Worm (Caenorhabditis elegans) whole organism, young adult: Measurements from ENCODE around the gene C25D7.15.

Source experiments
- F10E7.11 ChIP-seq: sonication (generic microtip); optimal IDR thresholded peaks from 2 replicates; lab custom pipeline; 2017; ENCODE audit warnings: mild to moderate bottlenecking, missing genetic modification characterization, moderate library complexity, missing compliant biosample characterization
- F22D6.2 ChIP-seq: sonication (generic microtip); optimal IDR thresholded peaks from 2 replicates; lab custom pipeline; 2016; ENCODE audit warnings: mild to moderate bottlenecking, missing genetic modification characterization, missing compliant biosample characterization
- F23B12.7 ChIP-seq: sonication (generic microtip); optimal IDR thresholded peaks from 2 replicates; lab custom pipeline; 2017; ENCODE audit warnings: missing genetic modification characterization, mild to moderate bottlenecking, missing compliant biosample characterization, antibody characterized with exemption, moderate library complexity; ENCODE audit not compliant: insufficient read depth
- F33H1.4 ChIP-seq: fragments of 200-800 bp; sonication (Bioruptor generic); IDR thresholded peaks from 2 replicates; pipeline ENCODE4 v1.3.6; 2022; ENCODE audit warnings: missing genetic modification reagents, missing genetic modification characterization, missing compliant biosample characterization
- F55B11.4 ChIP-seq: sonication (generic microtip); optimal IDR thresholded peaks from 2 replicates; lab custom pipeline; 2016; ENCODE audit warnings: missing compliant biosample characterization, missing genetic modification characterization, borderline replicate concordance; ENCODE audit not compliant: insufficient read depth
- K12H6.12 ChIP-seq: fragments of 200-800 bp; sonication (Bioruptor generic); optimal IDR thresholded peaks from 2 replicates; lab custom pipeline; 2018; ENCODE audit warnings: mild to moderate bottlenecking, missing genetic modification characterization, missing compliant biosample characterization
- aptf-2 ChIP-seq: fragments of 200-800 bp; sonication (Bioruptor generic); conservative IDR thresholded peaks from 2 replicates; pipeline ENCODE4 v1.3.6; 2022; ENCODE audit warnings: missing genetic modification reagents, missing genetic modification characterization, missing compliant biosample characterization
- aptf-3 ChIP-seq: fragments of 200-800 bp; sonication (Bioruptor generic); IDR thresholded peaks from 2 replicates; pipeline ENCODE4 v1.3.6; 2022; ENCODE audit warnings: missing genetic modification characterization, missing compliant biosample characterization
- bed-1 ChIP-seq: fragments of 200-800 bp; sonication (Bioruptor generic); IDR thresholded peaks from 2 replicates; pipeline ENCODE4 v1.3.6; 2022; ENCODE audit warnings: missing genetic modification reagents, missing genetic modification characterization, missing compliant biosample characterization
- bed-2 ChIP-seq: fragments of 200-800 bp; sonication (Bioruptor generic); IDR thresholded peaks from 2 replicates; pipeline ENCODE4 v1.3.6; 2022; ENCODE audit warnings: missing genetic modification reagents, missing genetic modification characterization, missing compliant biosample characterization
- ccch-3 ChIP-seq: fragments of 200-800 bp; sonication (Bioruptor generic); optimal IDR thresholded peaks from 2 replicates; lab custom pipeline; 2018; ENCODE audit warnings: mild to moderate bottlenecking, missing genetic modification characterization, missing compliant biosample characterization
- ceh-100 ChIP-seq: fragments of 200-800 bp; sonication (Bioruptor generic); IDR thresholded peaks from 2 replicates; pipeline ENCODE4 v1.3.6; 2022; ENCODE audit warnings: missing genetic modification reagents, missing genetic modification characterization, missing compliant biosample characterization
- ceh-27 ChIP-seq: fragments of 200-800 bp; sonication (Bioruptor generic); optimal IDR thresholded peaks from 2 replicates; lab custom pipeline; 2018; ENCODE audit warnings: mild to moderate bottlenecking, missing genetic modification characterization, moderate library complexity, missing compliant biosample characterization
- chd-7 ChIP-seq: sonication (generic microtip); optimal IDR thresholded peaks from 2 replicates; lab custom pipeline; 2016; ENCODE audit warnings: mild to moderate bottlenecking, missing genetic modification characterization, moderate library complexity, missing compliant biosample characterization
- dox-1 ChIP-seq: fragments of 200-800 bp; sonication (Bioruptor generic); IDR thresholded peaks from 2 replicates; pipeline ENCODE4 v1.3.6; 2022; ENCODE audit warnings: missing genetic modification reagents, missing genetic modification characterization, missing compliant biosample characterization
- egl-18 ChIP-seq: fragments of 200-800 bp; sonication (Bioruptor generic); IDR thresholded peaks from 2 replicates; pipeline ENCODE4 v1.3.6; 2022; ENCODE audit warnings: missing genetic modification reagents, missing genetic modification characterization, missing compliant biosample characterization
- ets-4 ChIP-seq: fragments of 200-800 bp; sonication (Bioruptor generic); optimal IDR thresholded peaks from 2 replicates; lab custom pipeline; 2018; ENCODE audit warnings: mild to moderate bottlenecking, missing genetic modification characterization, missing compliant biosample characterization
- fkh-3 ChIP-seq: sonication (generic microtip); optimal IDR thresholded peaks from 2 replicates; lab custom pipeline; 2016; ENCODE audit warnings: mild to moderate bottlenecking, missing genetic modification characterization, missing compliant biosample characterization
- gei-17 ChIP-seq: fragments of 200-800 bp; sonication (Bioruptor generic); optimal IDR thresholded peaks from 2 replicates; lab custom pipeline; 2018; ENCODE audit warnings: mild to moderate bottlenecking, missing genetic modification characterization, missing compliant biosample characterization
- him-1 ChIP-seq: sonication (generic microtip); optimal IDR thresholded peaks from 2 replicates; lab custom pipeline; 2016; ENCODE audit warnings: missing genotype, missing genetic modification reagents, missing genetic modification characterization, missing compliant biosample characterization
- hmg-1.2 ChIP-seq: fragments of 200-800 bp; sonication (Bioruptor generic); IDR thresholded peaks from 2 replicates; pipeline ENCODE4 v1.3.6; 2022; ENCODE audit warnings: missing genetic modification reagents, missing genetic modification characterization, missing compliant biosample characterization
- lag-1 ChIP-seq: fragments of 200-800 bp; sonication (Bioruptor generic); IDR thresholded peaks from 2 replicates; pipeline ENCODE4 v1.3.6; 2022; ENCODE audit warnings: missing genetic modification reagents, missing genetic modification characterization, missing compliant biosample characterization
- let-607 ChIP-seq, 2 experiments: fragments of 200-800 bp in 1 of 2; sonication (Bioruptor generic) in 1 of 2; sonication (generic microtip) in 1 of 2; optimal IDR thresholded peaks; 2 replicates each; lab custom pipeline; 2016 to 2018; ENCODE audit warnings: mild to moderate bottlenecking in 2 of 2, missing compliant biosample characterization in 2 of 2, missing genetic modification characterization in 2 of 2, moderate library complexity in 2 of 2, missing genotype in 1 of 2
- lsl-1 ChIP-seq: fragments of 200-800 bp; sonication (Bioruptor generic); optimal IDR thresholded peaks from 2 replicates; lab custom pipeline; 2018; ENCODE audit warnings: mild to moderate bottlenecking, missing genetic modification characterization, moderate library complexity, missing compliant biosample characterization
- madf-6 ChIP-seq: fragments of 200-800 bp; sonication (Bioruptor generic); IDR thresholded peaks from 2 replicates; pipeline ENCODE4 v1.3.6; 2022; ENCODE audit warnings: missing genetic modification reagents, missing genetic modification characterization, missing compliant biosample characterization
- madf-8 ChIP-seq: fragments of 200-800 bp; sonication (Bioruptor generic); conservative IDR thresholded peaks from 2 replicates; pipeline ENCODE4 v1.3.6; 2022; ENCODE audit warnings: missing genetic modification reagents, missing genetic modification characterization, missing compliant biosample characterization
- mcd-1 ChIP-seq: fragments of 200-800 bp; sonication (Bioruptor generic); IDR thresholded peaks from 2 replicates; pipeline ENCODE4 v1.3.6; 2022; ENCODE audit warnings: missing genetic modification reagents, missing genetic modification characterization, missing compliant biosample characterization
- nhr-120 ChIP-seq: fragments of 200-800 bp; sonication (Bioruptor generic); IDR thresholded peaks from 2 replicates; pipeline ENCODE4 v1.3.6; 2022; ENCODE audit warnings: missing genetic modification characterization, missing compliant biosample characterization
- nhr-179 ChIP-seq: sonication (generic microtip); optimal IDR thresholded peaks from 2 replicates; lab custom pipeline; 2016; ENCODE audit warnings: mild to moderate bottlenecking, missing genetic modification characterization, missing compliant biosample characterization
- nhr-27 ChIP-seq: fragments of 200-800 bp; sonication (Bioruptor generic); optimal IDR thresholded peaks from 2 replicates; lab custom pipeline; 2018; ENCODE audit warnings: mild to moderate bottlenecking, missing genetic modification characterization, moderate library complexity, missing compliant biosample characterization
- nhr-90 ChIP-seq: sonication (generic microtip); optimal IDR thresholded peaks from 2 replicates; lab custom pipeline; 2016; ENCODE audit warnings: missing genotype, mild to moderate bottlenecking, missing genetic modification characterization, missing compliant biosample characterization
- rec-8 ChIP-seq, 2 experiments: sonication (generic microtip); optimal IDR thresholded peaks; 2 replicates each; lab custom pipeline; 2016; ENCODE audit warnings: mild to moderate bottlenecking in 2 of 2, missing genetic modification characterization in 2 of 2, missing genetic modification reagents in 2 of 2, missing genotype in 2 of 2, missing biosample characterization in 1 of 2, missing compliant biosample characterization in 1 of 2, moderate library complexity in 1 of 2
- sea-2 ChIP-seq: fragments of 200-800 bp; sonication (Bioruptor generic); IDR thresholded peaks from 2 replicates; pipeline ENCODE4 v1.3.6; 2022; ENCODE audit warnings: missing genetic modification characterization, missing compliant biosample characterization
- snpc-3.4 ChIP-seq: sonication (generic microtip); optimal IDR thresholded peaks from 2 replicates; lab custom pipeline; 2017; ENCODE audit warnings: missing genetic modification characterization, mild to moderate bottlenecking, missing compliant biosample characterization, antibody characterized with exemption, moderate library complexity, missing genotype, missing genetic modification reagents
- snpc-4 ChIP-seq, 5 experiments: fragments of 150-350 bp in 1 of 5; sonication (generic microtip) in 4 of 5; optimal IDR thresholded peaks; 2 replicates each; lab custom pipeline; 2014 to 2018; ENCODE audit warnings: missing genetic modification characterization in 5 of 5, missing biosample characterization in 3 of 5, antibody characterized with exemption in 2 of 5, mild to moderate bottlenecking in 2 of 5, missing compliant biosample characterization in 2 of 5, missing genotype in 2 of 5, moderate library complexity in 2 of 5, missing genetic modification reagents in 1 of 5
- zfh-2 ChIP-seq: fragments of 200-800 bp; sonication (Bioruptor generic); conservative IDR thresholded peaks from 2 replicates; pipeline ENCODE4 v1.3.6; 2022; ENCODE audit warnings: missing genetic modification reagents, missing genetic modification characterization, missing compliant biosample characterization
- ztf-3 ChIP-seq: fragments of 200-800 bp; sonication (Bioruptor generic); optimal IDR thresholded peaks from 2 replicates; lab custom pipeline; 2018; ENCODE audit warnings: mild to moderate bottlenecking, missing genetic modification characterization, missing compliant biosample characterization

Gene C25D7.15

DNA sequence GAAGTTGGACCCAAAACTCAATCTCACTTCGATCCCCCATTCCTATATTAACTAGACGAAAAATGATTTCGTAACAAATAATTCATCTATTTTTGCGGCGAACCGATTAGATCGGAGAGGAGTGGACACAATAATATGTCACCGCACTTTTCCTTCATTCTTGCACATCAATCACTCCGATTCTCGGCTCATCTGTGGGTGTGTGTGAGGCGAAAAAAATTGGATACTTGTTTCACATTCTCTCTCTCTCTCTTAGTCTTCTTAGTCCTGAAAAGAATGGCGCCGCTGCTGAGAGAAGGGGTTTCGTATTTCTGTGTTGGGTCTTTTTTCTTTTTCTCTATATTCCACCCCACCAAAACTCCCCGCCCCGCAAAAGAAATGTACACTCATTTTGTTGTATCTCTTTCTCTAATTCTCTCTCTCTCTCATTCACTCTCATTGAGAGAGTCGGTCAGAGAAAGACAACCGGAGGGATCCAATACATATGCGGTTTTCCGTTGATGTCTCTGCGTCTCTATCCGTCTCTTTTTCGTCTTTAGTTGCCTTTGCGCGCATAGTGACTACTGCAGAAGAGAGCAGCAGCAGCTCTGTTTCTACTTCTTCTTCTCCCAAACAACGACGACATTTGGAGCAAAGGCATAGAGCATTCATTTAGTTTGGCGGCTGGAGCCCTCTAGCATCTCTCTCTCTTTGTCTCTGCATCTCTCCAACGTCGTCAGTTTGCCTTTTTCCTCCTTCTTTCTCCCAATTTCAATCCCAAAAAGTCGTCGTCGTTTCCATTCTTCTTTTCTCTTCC, 11.6 kb downstream of the C25D7.15 start, which contains the start of gene unc-76 (continued):
- TF ChIP-seq nhr-179 (tag; lab: Kevin White, UChicago) = no peak
- TF ChIP-seq lsl-1 (GFP tag; lab: Kevin White, UChicago) = no peak
- TF ChIP-seq nhr-27 (tag; lab: Kevin White, UChicago) = no peak
- no peak for TF ChIP-seq egl-18 (GFP tag; lab: Robert Waterston, UW)
- no peak for TF ChIP-seq aptf-2
- no peak for TF ChIP-seq F10E7.11
- TF ChIP-seq zfh-2 (GFP tag; lab: Robert Waterston, UW) = peak; percentile 53; the same call in 1 of the 2 replicates
- TF ChIP-seq madf-8 (GFP tag; lab: Robert Waterston, UW) = no peak
- no peak for TF ChIP-seq F33H1.4 (GFP tag; lab: Robert Waterston, UW)
- no peak for TF ChIP-seq lag-1 (GFP tag; lab: Robert Waterston, UW)

DNA sequence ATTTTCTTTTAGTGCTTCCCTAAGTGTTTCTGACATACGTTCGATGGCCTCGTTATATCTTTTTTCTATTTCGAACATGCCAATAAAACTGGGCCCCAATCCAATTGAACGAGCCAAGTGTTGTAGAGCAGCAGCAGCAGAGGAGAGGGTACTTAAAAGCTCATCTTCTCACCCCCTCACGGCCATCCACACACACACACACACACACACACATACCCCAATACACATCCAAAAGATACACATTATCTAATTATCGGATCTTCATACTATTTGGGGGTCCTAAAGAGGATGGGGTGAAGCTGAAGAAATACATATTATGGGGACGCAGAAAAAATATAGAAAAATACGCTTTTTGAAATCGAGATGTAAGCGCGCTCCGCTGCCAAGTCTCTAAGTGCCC, 13.1 kb downstream of the C25D7.15 start:
- TF ChIP-seq ceh-27 (GFP tag; lab: Kevin White, UChicago) (peak; percentile 69), nhr-120 (GFP tag; lab: Robert Waterston, UW) (no peak)

DNA sequence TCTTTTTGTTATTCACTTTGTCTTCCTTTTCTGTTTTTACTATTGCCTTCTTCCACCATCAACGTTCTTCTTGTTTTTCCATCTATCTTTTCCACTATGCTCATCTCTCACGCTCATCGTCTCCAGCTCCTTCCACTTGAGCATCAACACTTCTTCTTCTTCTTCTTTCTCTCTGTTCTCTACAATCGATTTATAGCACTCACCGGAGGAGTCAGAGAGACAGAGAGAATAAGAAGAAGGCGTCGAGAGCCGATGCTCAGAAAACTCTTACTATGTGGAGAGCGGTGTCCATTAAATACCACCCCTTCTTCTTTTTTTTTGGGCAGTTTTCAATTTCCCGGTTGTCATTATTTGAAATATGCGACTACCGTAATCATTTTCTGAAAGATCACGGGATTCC, 15.3 kb downstream of the C25D7.15 start:
- no peak for TF ChIP-seq ccch-3 (GFP tag; lab: Kevin White, UChicago)
- TF ChIP-seq K12H6.12 = peak; percentile 7
- TF ChIP-seq sea-2 = no peak
- TF ChIP-seq ets-4 = no peak
- TF ChIP-seq hmg-1.2 (GFP tag; lab: Robert Waterston, UW) = peak; percentile 27; the same call in 1 of the 2 replicates
- peak; percentile 55 for TF ChIP-seq ceh-27 (GFP tag; lab: Kevin White, UChicago)
- TF ChIP-seq aptf-3 (GFP tag; lab: Robert Waterston, UW) = no peak

DNA sequence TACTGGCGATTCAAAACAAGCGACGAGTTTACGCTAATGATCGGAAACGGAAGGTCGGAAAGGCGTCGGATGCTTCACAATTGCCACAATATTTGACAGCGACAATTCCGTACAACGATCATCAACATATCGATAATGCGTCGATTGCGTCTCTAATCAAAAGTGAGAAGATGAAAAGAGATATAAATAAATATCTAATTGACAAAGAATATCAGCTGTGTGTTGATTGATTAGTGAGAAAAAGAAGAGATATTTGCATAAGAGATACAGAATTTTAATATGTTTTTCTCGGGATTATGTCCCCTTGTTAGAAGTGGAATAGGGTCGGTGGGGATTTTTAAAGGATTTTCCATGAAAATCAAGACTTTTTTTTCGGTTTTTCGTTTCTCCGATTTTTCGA, 19.0 kb downstream of the C25D7.15 start:
- TF ChIP-seq let-607 (tag; optimal IDR thresholded peaks at IDR 0.05; lab: Kevin White, UChicago) (no peak), F55B11.4 (tag; lab: Kevin White, UChicago) (no peak), ets-4 (no peak), ceh-100 (GFP tag; lab: Robert Waterston, UW) (no peak), gei-17 (GFP tag; lab: Kevin White, UChicago) (no peak), mcd-1 (GFP tag; lab: Robert Waterston, UW) (no peak), bed-1 (GFP tag; lab: Robert Waterston, UW) (no peak), nhr-90 (tag; lab: Kevin White, UChicago) (no peak), fkh-3 (tag; lab: Kevin White, UChicago) (no peak), him-1 (tag; lab: Kevin White, UChicago) (no peak), chd-7 (no peak), ztf-3 (no peak), zfh-2 (GFP tag; lab: Robert Waterston, UW) (no peak)
- TF ChIP-seq, all 124 proteins: peak for 0

DNA sequence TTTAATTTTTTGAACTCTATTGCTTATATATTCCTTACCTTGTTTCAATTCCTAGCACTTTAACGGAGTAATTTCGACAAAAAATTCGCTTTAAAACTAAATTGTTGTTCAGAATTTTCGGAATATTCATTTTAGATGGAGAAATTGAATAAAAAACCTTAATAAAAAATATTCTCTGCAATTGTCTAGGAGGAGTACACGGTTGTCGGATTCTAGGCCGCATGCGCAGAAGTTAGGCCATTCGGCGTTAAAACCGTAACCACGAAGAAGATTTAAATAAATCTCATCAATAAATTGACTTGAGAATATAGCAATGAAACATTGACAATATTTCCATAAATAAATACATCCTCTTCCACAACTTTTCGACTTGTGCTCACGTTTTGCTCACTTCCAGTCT, 22.7 kb downstream of the C25D7.15 start, which contains the start of the genes C01G10.10 and C01G10.9:
Gene C01G10.10 (minus strand): TSS at position 151 of the 400 bp plus-strand sequence.
Gene C01G10.9 (plus strand): TSS at position 240 of the 400 bp plus-strand sequence.
- TF ChIP-seq snpc-3.4 (peak; percentile 18), madf-6 (peak; percentile 54), lsl-1 (GFP tag; lab: Kevin White, UChicago) (peak; percentile 19), F55B11.4 (tag; lab: Kevin White, UChicago) (no peak), rec-8 (tag; optimal IDR thresholded peaks at IDR 0.05; lab: Kevin White, UChicago) (peak; percentile 28 to 34), F23B12.7 (tag; lab: Kevin White, UChicago) (peak; percentile 16), dox-1 (GFP tag; lab: Robert Waterston, UW) (0 out of 2 replicates have a peak, but pooled peaks have one; percentile 18), bed-2 (GFP tag; lab: Robert Waterston, UW) (0 out of 2 replicates have a peak, but pooled peaks have one; percentile 42), egl-18 (GFP tag; lab: Robert Waterston, UW) (no peak), mcd-1 (GFP tag; lab: Robert Waterston, UW) (peak; percentile 68), sea-2 (no peak), ceh-100 (GFP tag; lab: Robert Waterston, UW) (peak; percentile 43; the same call in 1 of the 2 replicates), F22D6.2 (tag; lab: Kevin White, UChicago) (peak; percentile 8), snpc-4 (GFP tag; optimal IDR thresholded peaks at IDR 0.05; lab: Kevin White, UChicago) (no peak), snpc-4 (tag; optimal IDR thresholded peaks at IDR 0.05; lab: Kevin White, UChicago) (peak in 2 of 4 experiments; percentile 32 to 54), ceh-27 (GFP tag; lab: Kevin White, UChicago) (peak; percentile 52), gei-17 (GFP tag; lab: Kevin White, UChicago) (no peak), K12H6.12 (peak; percentile 2)
